Worm (Caenorhabditis elegans): ENCODE data around the gene flp-16.

Gene flp-16

ce11 chrII:13196689-13197280, 38.3 kb upstream of the flp-16 start (continued):
- TF ChIP-seq nhr-19 (GFP tag; conservative IDR thresholded peaks at IDR 0.05) (no peak; the same call in 1 of the 2 replicates), ceh-63 (GFP tag; optimal IDR thresholded peaks at IDR 0.05) (no peak), fkh-10 (GFP tag; optimal IDR thresholded peaks at IDR 0.05) (no peak), ets-5 (GFP tag; IDR thresholded peaks at IDR 0.05) (no peak), ceh-82 (tag; optimal IDR thresholded peaks at IDR 0.05) (no peak), nhr-84 (tag; optimal IDR thresholded peaks at IDR 0.05) (no peak), fos-1 (tag; optimal IDR thresholded peaks at IDR 0.05) (peak; percentile 68), ztf-4 (tag; optimal IDR thresholded peaks at IDR 0.05) (no peak), mab-9 (GFP tag; IDR thresholded peaks at IDR 0.05) (no peak), unc-62 (GFP tag; optimal IDR thresholded peaks at IDR 0.05) (no peak), efl-1 (optimal IDR thresholded peaks at IDR 0.05) (peak; percentile 26 to 49), efl-1 (GFP tag; optimal IDR thresholded peaks at IDR 0.05 in 1 of 2) (peak; percentile 6 to 93), sox-4 (tag; optimal IDR thresholded peaks at IDR 0.05) (no peak), vab-15 (tag; optimal IDR thresholded peaks at IDR 0.05) (no peak), zag-1 (tag; optimal IDR thresholded peaks at IDR 0.05) (no peak), sup-37 (GFP tag; optimal IDR thresholded peaks at IDR 0.05) (no peak), mdl-1 (tag; optimal IDR thresholded peaks at IDR 0.05) (no peak), lin-13 (GFP tag; optimal IDR thresholded peaks at IDR 0.05) (no peak), blmp-1 (tag; optimal IDR thresholded peaks at IDR 0.05) (no peak), nhr-77 (tag; optimal IDR thresholded peaks at IDR 0.05) (no peak), hlh-17 (GFP tag; optimal IDR thresholded peaks at IDR 0.05; ENCODE audit: borderline replicate concordance) (no peak), nhr-90 (tag; optimal IDR thresholded peaks at IDR 0.05; ENCODE audit: poor library complexity) (peak; percentile 10), lin-14 (GFP tag; optimal IDR thresholded peaks at IDR 0.05) (peak; percentile 37), ceh-88 (GFP tag; IDR thresholded peaks at IDR 0.05) (no peak), F16B12.6 (tag; optimal IDR thresholded peaks at IDR 0.05) (no peak), lsy-2 (tag; optimal IDR thresholded peaks at IDR 0.05) (no peak), skn-1 (tag; optimal IDR thresholded peaks at IDR 0.05) (no peak), rnt-1 (tag; optimal IDR thresholded peaks at IDR 0.05) (peak; percentile 8), ztf-11 (tag; optimal IDR thresholded peaks at IDR 0.05) (no peak), C34B4.2 (tag; optimal IDR thresholded peaks at IDR 0.05) (no peak), xbp-1 (tag; optimal IDR thresholded peaks at IDR 0.05) (no peak), fkh-4 (tag; optimal IDR thresholded peaks at IDR 0.05; ENCODE audit: borderline replicate concordance) (no peak), sptf-1 (tag; optimal IDR thresholded peaks at IDR 0.05) (no peak), aha-1 (tag; optimal IDR thresholded peaks at IDR 0.05) (no peak), dsc-1 (tag; optimal IDR thresholded peaks at IDR 0.05) (no peak), snpc-4 (tag; optimal IDR thresholded peaks at IDR 0.05) (no peak), nhr-76 (tag; optimal IDR thresholded peaks at IDR 0.05) (no peak), C16A3.4 (tag; optimal IDR thresholded peaks at IDR 0.05) (no peak), unc-30 (tag; optimal IDR thresholded peaks at IDR 0.05) (no peak), zip-4 (GFP tag; optimal IDR thresholded peaks at IDR 0.05) (no peak), mef-2 (tag; optimal IDR thresholded peaks at IDR 0.05) (no peak), dpl-1 (GFP tag; optimal IDR thresholded peaks at IDR 0.05) (peak in 1 of 3 experiments; percentile 28), lir-3 (tag; optimal IDR thresholded peaks at IDR 0.05; ENCODE audit: poor library complexity) (no peak)

- peak in 1 of 2 experiments; percentile 8 for TF ChIP-seq efl-1 (optimal IDR thresholded peaks at IDR 0.05)
- TF ChIP-seq efl-1 (GFP tag; optimal IDR thresholded peaks at IDR 0.05 in 1 of 2) = no peak
- no peak for TF ChIP-seq mef-2 (tag; optimal IDR thresholded peaks at IDR 0.05)
- TF ChIP-seq ama-1 (optimal IDR thresholded peaks at IDR 0.05) = no peak
- TF ChIP-seq skn-1 (tag; optimal IDR thresholded peaks at IDR 0.05) = no peak
- no peak for TF ChIP-seq nhr-47 (tag; optimal IDR thresholded peaks at IDR 0.05)
- no peak for TF ChIP-seq zag-1 (tag; optimal IDR thresholded peaks at IDR 0.05)
Observed at ce11 chrII:13198845-13199244, 36.3 kb upstream of the flp-16 start.

All from whole organism, L1 larva.